Fruit fly (Drosophila melanogaster) whole organism, pupa: ENCODE measurements around the gene Gdh.

ENCODE experiments used
- CG10348 ChIP-seq: fragments of 200-800 bp; sonication (Bioruptor generic); IDR thresholded peaks from 2 replicates; pipeline ENCODE4 v1.3.6; 2022; ENCODE audit warnings: missing biosample characterization, missing genetic modification characterization
- CG15710 ChIP-seq: fragments of 200-800 bp; sonication (Bioruptor generic); optimal IDR thresholded peaks from 2 replicates; lab custom pipeline; 2018; ENCODE audit warnings: missing biosample characterization, mild to moderate bottlenecking, missing genetic modification characterization, moderate library complexity
- CG17806 ChIP-seq: fragments of 200-800 bp; sonication (Bioruptor generic); optimal IDR thresholded peaks from 2 replicates; lab custom pipeline; 2018; ENCODE audit warnings: missing biosample characterization, mild to moderate bottlenecking, missing genetic modification characterization, moderate library complexity
- CG32121 ChIP-seq: fragments of 200-800 bp; sonication (Bioruptor generic); IDR thresholded peaks from 2 replicates; pipeline ENCODE4 v1.3.6; 2022; ENCODE audit warnings: missing biosample characterization, missing genetic modification characterization
- CG34367 ChIP-seq: fragments of 200-800 bp; sonication (Bioruptor generic); optimal IDR thresholded peaks from 2 replicates; lab custom pipeline; 2018; ENCODE audit warnings: missing biosample characterization, mild to moderate bottlenecking, missing genetic modification characterization
- CG9948 ChIP-seq: fragments of 200-800 bp; sonication (Bioruptor generic); optimal IDR thresholded peaks from 2 replicates; lab custom pipeline; 2018; ENCODE audit warnings: missing biosample characterization, mild to moderate bottlenecking, missing genetic modification characterization, moderate library complexity
- EcR ChIP-seq: fragments of 200-800 bp; sonication (Bioruptor generic); optimal IDR thresholded peaks from 3 replicates; lab custom pipeline; 2019; ENCODE audit warnings: missing biosample characterization, missing genetic modification characterization, mild to moderate bottlenecking, moderate library complexity, missing genetic modification reagents
- fd96Ca ChIP-seq: fragments of 200-800 bp; sonication (Bioruptor generic); IDR thresholded peaks from 3 replicates; pipeline ENCODE4 v1.3.6; 2022; ENCODE audit warnings: missing biosample characterization, missing genetic modification characterization
- gl ChIP-seq: fragments of 200-800 bp; sonication (Bioruptor generic); optimal IDR thresholded peaks from 2 replicates; lab custom pipeline; 2018; ENCODE audit warnings: missing biosample characterization, mild to moderate bottlenecking, missing genetic modification characterization

dm6 chr3R:23948324-23948465, 5.3 kb upstream of the Gdh start, which contains the start of gene CG12268:
- no peak for TF ChIP-seq CG34367
- TF ChIP-seq CG17806 (tag; lab: Kevin White, UChicago): no peak
- no peak for TF ChIP-seq EcR (GFP tag; lab: Kevin White, UChicago)
- no peak for TF ChIP-seq CG15710 (tag; lab: Kevin White, UChicago)
- no peak for TF ChIP-seq fd96Ca (GFP tag; lab: Robert Waterston, UW)
- no peak for TF ChIP-seq CG10348 (GFP tag; lab: Robert Waterston, UW)
- no peak for TF ChIP-seq gl (tag; lab: Kevin White, UChicago)
- TF ChIP-seq CG9948 (tag; lab: Kevin White, UChicago): no peak
- no peak for TF ChIP-seq CG32121 (GFP tag; lab: Robert Waterston, UW)
